Worm (Caenorhabditis elegans): ENCODE results near the gene pals-28.

- TF ChIP-seq him-1 (tag; optimal IDR thresholded peaks at IDR 0.05) (no peak), W03F9.2 (tag; optimal IDR thresholded peaks at IDR 0.05) (no peak), dao-5 (tag; optimal IDR thresholded peaks at IDR 0.05) (no peak)
Observed at ce11 chrIII:4380835-4381234, 3.8 kb upstream of the pals-28 start.

Measured in whole organism, L4/young adult.